Fruit fly (Drosophila melanogaster) S2 (cell line): Measurements from ENCODE around the gene Syx1A.

Source experiments
- CG8478 ChIP-seq: fragments of >200 bp; optimal IDR thresholded peaks from 2 replicates; lab custom pipeline; 2018
- CTCF ChIP-seq, 2 experiments: fragments of >200 bp; optimal IDR thresholded peaks; 2 replicates each; lab custom pipeline; 2018

Syx1A gene

dm6 chr3R:24053506-24054102 is 52.0 kb downstream of the Syx1A start:
- TF ChIP-seq CTCF (optimal IDR thresholded peaks at IDR 0.05; lab: Kevin White, UChicago) (no peak), CG8478 (no peak)
